Fruit fly (Drosophila melanogaster): Measurements from ENCODE around the gene CG18558.

CG18558 gene

DNA sequence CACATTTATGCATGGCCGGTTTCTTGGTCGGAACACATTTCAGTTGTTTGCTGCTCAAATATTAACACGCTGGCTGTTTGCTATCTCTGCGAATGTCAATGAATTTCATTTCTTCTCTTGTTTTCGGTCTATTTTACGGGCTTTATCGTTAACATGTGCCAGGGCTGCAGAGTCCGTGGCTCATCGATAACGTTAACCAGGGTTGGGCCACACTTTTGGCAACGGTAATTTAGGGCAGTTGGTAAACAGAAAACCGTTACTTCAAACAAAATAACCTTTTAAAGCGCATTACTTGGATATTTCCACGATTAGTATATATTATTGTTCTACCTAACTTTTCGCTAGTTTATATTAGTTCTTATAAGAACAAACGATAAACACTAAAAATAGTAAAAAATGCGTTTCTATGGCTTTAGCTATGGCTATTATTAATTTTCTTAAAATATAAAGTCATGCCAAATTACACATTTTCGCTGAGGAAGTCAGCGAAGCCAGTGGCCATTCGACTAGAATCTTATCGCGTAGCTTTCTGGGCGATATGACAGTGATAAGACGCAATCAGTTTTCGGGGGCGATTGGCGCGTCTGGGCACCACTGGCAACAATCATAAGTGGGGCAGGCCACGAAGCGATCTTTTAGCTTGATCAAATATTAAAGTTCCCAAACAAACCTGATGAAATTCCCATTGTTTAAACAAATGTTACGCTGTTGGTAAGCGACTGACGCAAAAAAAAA is 38.8 kb upstream of the CG18558 start (continued):
- TF ChIP-seq Myb (GFP tag; optimal IDR thresholded peaks at IDR 0.05) (peak; percentile 91), gce (GFP tag; IDR thresholded peaks at IDR 0.05) (no peak), tx (GFP tag; optimal IDR thresholded peaks at IDR 0.05) (peak; percentile 12), Sox102F (GFP tag; optimal IDR thresholded peaks at IDR 0.05) (peak; percentile 30), CkIIα-i1 (GFP tag; IDR thresholded peaks at IDR 0.05) (no peak), CG14014 (GFP tag; IDR thresholded peaks at IDR 0.05) (peak; percentile 67), Max (GFP tag; optimal IDR thresholded peaks at IDR 0.05) (peak; percentile 25), CoRest (tag; optimal IDR thresholded peaks at IDR 0.05) (peak; percentile 70), CG17186 (GFP tag; optimal IDR thresholded peaks at IDR 0.05) (no peak), ranshi (GFP tag; IDR thresholded peaks at IDR 0.05) (peak; percentile 58; the same call in 1 of the 2 replicates), mirr (GFP tag; optimal IDR thresholded peaks at IDR 0.05) (peak; percentile 64), pnt (GFP tag; optimal IDR thresholded peaks at IDR 0.05) (no peak), NFAT (GFP tag; IDR thresholded peaks at IDR 0.05) (no peak), prd (optimal IDR thresholded peaks at IDR 0.05) (no peak), prd (GFP tag; IDR thresholded peaks at IDR 0.05) (peak; percentile 33; the same call in 1 of the 3 replicates), Bteb2 (GFP tag; optimal IDR thresholded peaks at IDR 0.05) (no peak), Neu2 (GFP tag; optimal IDR thresholded peaks at IDR 0.05; ENCODE audit: borderline replicate concordance) (no peak), gem (tag; optimal IDR thresholded peaks at IDR 0.05) (peak; percentile 67), C15 (GFP tag; IDR thresholded peaks at IDR 0.05) (no peak), D19B (GFP tag; optimal IDR thresholded peaks at IDR 0.05) (peak; percentile 14), CG18764 (GFP tag; optimal IDR thresholded peaks at IDR 0.05) (no peak), H2.0 (GFP tag; IDR thresholded peaks at IDR 0.05) (peak; percentile 48), Hsf (GFP tag; optimal IDR thresholded peaks at IDR 0.05) (peak; percentile 49), sr (GFP tag; IDR thresholded peaks at IDR 0.05) (0 out of 3 replicates have a peak, but pooled peaks have one; percentile 29), luna (GFP tag; optimal IDR thresholded peaks at IDR 0.05) (no peak), Stat92E (GFP tag; optimal IDR thresholded peaks at IDR 0.05) (no peak), hkb (optimal IDR thresholded peaks at IDR 0.05) (no peak), hkb (GFP tag; IDR thresholded peaks at IDR 0.05) (peak; percentile 47), CG2120 (GFP tag; optimal IDR thresholded peaks at IDR 0.05) (peak; percentile 63), Mrtf (GFP tag; IDR thresholded peaks at IDR 0.05) (0 out of 3 replicates have a peak, but pooled peaks have one; percentile 32), toy (GFP tag; IDR thresholded peaks at IDR 0.05) (no peak), trem (tag; optimal IDR thresholded peaks at IDR 0.05) (no peak), yki (optimal IDR thresholded peaks at IDR 0.05) (no peak), mam (GFP tag; optimal IDR thresholded peaks at IDR 0.05) (peak; percentile 33), wdn (GFP tag; IDR thresholded peaks at IDR 0.05) (no peak), ems (GFP tag; optimal IDR thresholded peaks at IDR 0.05) (peak; percentile 28), gcm (GFP tag; optimal IDR thresholded peaks at IDR 0.05) (peak; percentile 51), emc (GFP tag; optimal IDR thresholded peaks at IDR 0.05) (peak; percentile 26), dmrt99B (tag; optimal IDR thresholded peaks at IDR 0.05) (peak; percentile 48), CG2889 (GFP tag; IDR thresholded peaks at IDR 0.05) (no peak), zfh1 (GFP tag; IDR thresholded peaks at IDR 0.05) (peak; percentile 20; the same call in 1 of the 3 replicates), onecut (GFP tag; IDR thresholded peaks at IDR 0.05) (peak; percentile 71), tup (GFP tag; optimal IDR thresholded peaks at IDR 0.05) (peak; percentile 29), CG13287 (GFP tag; IDR thresholded peaks at IDR 0.05; ENCODE audit: partially characterized antibody) (peak; percentile 38; the same call in 1 of the 2 replicates), CG2116 (GFP tag; optimal IDR thresholded peaks at IDR 0.05) (peak; percentile 60), CG17568 (GFP tag; optimal IDR thresholded peaks at IDR 0.05) (peak; percentile 73), gsb-n (tag; optimal IDR thresholded peaks at IDR 0.05) (peak; percentile 40), tap (tag; optimal IDR thresholded peaks at IDR 0.05) (no peak), abd-A (tag; optimal IDR thresholded peaks at IDR 0.05) (peak; percentile 37), CG17912 (GFP tag; optimal IDR thresholded peaks at IDR 0.05) (no peak)
